Fruit fly (Drosophila melanogaster): Measurements from ENCODE around the gene GIIIspla2.

DNA sequence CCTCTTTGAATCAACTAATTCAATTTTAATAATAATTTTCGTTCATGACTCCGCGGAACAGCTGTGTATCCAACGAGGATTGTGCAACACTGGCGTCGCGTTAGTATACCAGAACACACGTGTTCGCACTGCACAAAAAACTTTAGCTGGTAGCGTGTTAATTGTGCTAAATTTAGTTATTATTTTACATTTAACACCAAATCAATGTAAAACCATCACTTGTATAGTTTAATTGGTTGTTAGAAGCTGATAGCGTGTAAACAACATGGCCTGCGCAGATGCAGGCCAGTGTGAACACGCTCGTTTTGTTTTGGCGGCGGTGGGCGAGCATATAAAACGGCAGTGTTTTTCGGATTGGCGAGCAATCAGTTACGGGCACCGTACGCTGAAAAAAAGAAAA, at the start of gene GIIIspla2, which contains the start of gene Traf6:
- TF ChIP-seq bab1 (GFP tag; optimal IDR thresholded peaks at IDR 0.05), result peak; percentile 78
- peak; percentile 68 for TF ChIP-seq Crg-1 (GFP tag; optimal IDR thresholded peaks at IDR 0.05)
- TF ChIP-seq CG5204 (GFP tag; optimal IDR thresholded peaks at IDR 0.05), result peak; percentile 76
- TF ChIP-seq CG12768 (GFP tag; optimal IDR thresholded peaks at IDR 0.05), result peak; percentile 66
- TF ChIP-seq toe (GFP tag; optimal IDR thresholded peaks at IDR 0.05), result peak; percentile 73
- TF ChIP-seq Hr96 (GFP tag; optimal IDR thresholded peaks at IDR 0.05), result no peak
